Worm (Caenorhabditis elegans): ENCODE data around the gene B0457.2.

ce11 chrII:8889589-8889988 is 36.8 kb downstream of the B0457.2 start:
- TF ChIP-seq ets-7 (tag; optimal IDR thresholded peaks at IDR 0.05) (no peak), tra-4 (tag; optimal IDR thresholded peaks at IDR 0.05) (no peak), ceh-36 (tag; optimal IDR thresholded peaks at IDR 0.05) (no peak)

Data from whole organism, early embryonic.